Fruit fly (Drosophila melanogaster) whole organism, embryonic: ENCODE measurements around the gene CG33107.

Source experiments
- CG12219 ChIP-seq: fragments of 200-800 bp; sonication (Bioruptor generic); optimal IDR thresholded peaks from 3 replicates; lab custom pipeline; 2018; ENCODE audit warnings: missing biosample characterization, mild to moderate bottlenecking, missing genetic modification characterization
- CG18599 ChIP-seq: fragments of 200-800 bp; sonication (Bioruptor generic); optimal IDR thresholded peaks from 3 replicates; lab custom pipeline; 2017; ENCODE audit warnings: missing biosample characterization, missing genetic modification characterization, mild to moderate bottlenecking, moderate library complexity, missing genetic modification reagents
- CG4360 ChIP-seq: fragments of 200-800 bp; sonication (Bioruptor generic); IDR thresholded peaks from 2 replicates; pipeline ENCODE4 v1.3.6; 2022; ENCODE audit warnings: missing biosample characterization, missing genetic modification characterization

dm6 chr3R:22629174-22629573, 44.7 kb upstream of the CG33107 start:
- TF ChIP-seq CG18599 (GFP tag; lab: Kevin White, UChicago) (no peak), CG12219 (GFP tag; lab: Kevin White, UChicago) (no peak), CG4360 (GFP tag; lab: Robert Waterston, UW) (no peak)
